Fruit fly (Drosophila melanogaster) whole organism, adult: ENCODE measurements around the gene sud1.

Experiments
- CG1620 ChIP-seq: fragments of 200-800 bp; sonication (Bioruptor generic); optimal IDR thresholded peaks from 2 replicates; lab custom pipeline; 2016; ENCODE audit warnings: missing biosample characterization, missing genetic modification characterization
- CG5204 ChIP-seq: fragments of 200-800 bp; sonication (Bioruptor generic); optimal IDR thresholded peaks from 2 replicates; lab custom pipeline; 2016; ENCODE audit warnings: missing biosample characterization, missing genetic modification characterization
- CG7101 ChIP-seq: fragments of 200-800 bp; sonication (Bioruptor generic); optimal IDR thresholded peaks from 2 replicates; lab custom pipeline; 2018; ENCODE audit warnings: missing biosample characterization, mild to moderate bottlenecking, missing genetic modification characterization, moderate library complexity
- cic ChIP-seq: fragments of 200-800 bp; sonication (Bioruptor generic); optimal IDR thresholded peaks from 2 replicates; lab custom pipeline; 2017; ENCODE audit warnings: missing biosample characterization, mild to moderate bottlenecking, missing genetic modification characterization, moderate library complexity
- cnc ChIP-seq, 2 experiments: fragments of >200 bp; optimal IDR thresholded peaks; 2 replicates each; lab custom pipeline; 2017
- ovo ChIP-seq: fragments of 200-800 bp; sonication (Bioruptor generic); optimal IDR thresholded peaks from 2 replicates; lab custom pipeline; 2016; ENCODE audit warnings: missing biosample characterization, missing genetic modification characterization

dm6 chr3R:24906648-24907047, 11.0 kb downstream of the sud1 start:
- TF ChIP-seq ovo (GFP tag; lab: Kevin White, UChicago) (no peak), CG7101 (no peak), CG5204 (no peak), cic (GFP tag; lab: Kevin White, UChicago) (no peak), CG1620 (GFP tag; lab: Kevin White, UChicago) (no peak), cnc (optimal IDR thresholded peaks at IDR 0.05; lab: Kevin White, UChicago) (no peak)
